Fruit fly (Drosophila melanogaster): Measurements from ENCODE around the gene CG33493.

Gene CG33493

dm6 chr3L:10739666-10740417 lies 46.9 kb upstream of the CG33493 start (continued):
- TF ChIP-seq CG11695 (GFP tag; IDR thresholded peaks at IDR 0.05) (peak; percentile 97), jumu (GFP tag; optimal IDR thresholded peaks at IDR 0.05) (peak; percentile 93), Spps (tag; optimal IDR thresholded peaks at IDR 0.05) (peak; percentile 60), trem (tag; optimal IDR thresholded peaks at IDR 0.05) (peak; percentile 55), Oaz (GFP tag; IDR thresholded peaks at IDR 0.05) (peak; percentile 73), CG12659 (GFP tag; optimal IDR thresholded peaks at IDR 0.05) (peak; percentile 94), CG1603 (tag; optimal IDR thresholded peaks at IDR 0.05) (peak; percentile 46), aop (GFP tag; IDR thresholded peaks at IDR 0.05) (peak; percentile 92), ac (GFP tag; optimal IDR thresholded peaks at IDR 0.05) (peak; percentile 47), CG14014 (GFP tag; IDR thresholded peaks at IDR 0.05) (peak; percentile 91), CG13894 (tag; optimal IDR thresholded peaks at IDR 0.05) (peak; percentile 78), CG10366 (GFP tag; IDR thresholded peaks at IDR 0.05) (peak; percentile 84), CrebB (tag; optimal IDR thresholded peaks at IDR 0.05) (peak; percentile 57), NC2β (GFP tag; optimal IDR thresholded peaks at IDR 0.05) (peak; percentile 83), NfI (GFP tag; optimal IDR thresholded peaks at IDR 0.05) (peak; percentile 80), CG14667 (GFP tag; IDR thresholded peaks at IDR 0.05) (peak; percentile 87), CG17328 (GFP tag; IDR thresholded peaks at IDR 0.05) (peak; percentile 79), CG16813 (GFP tag; IDR thresholded peaks at IDR 0.05; ENCODE audit: partially characterized antibody) (no peak), CG9215 (GFP tag; IDR thresholded peaks at IDR 0.05) (peak; percentile 88), Mad (GFP tag; optimal IDR thresholded peaks at IDR 0.05) (peak; percentile 84), pita (GFP tag; optimal IDR thresholded peaks at IDR 0.05) (no peak), CG13624 (GFP tag; optimal IDR thresholded peaks at IDR 0.05) (peak; percentile 95), tll (GFP tag; optimal IDR thresholded peaks at IDR 0.05) (no peak), CG15696 (tag; optimal IDR thresholded peaks at IDR 0.05) (peak; percentile 47), lab (GFP tag; optimal IDR thresholded peaks at IDR 0.05) (peak; percentile 98), CG16815 (GFP tag; optimal IDR thresholded peaks at IDR 0.05) (peak; percentile 75), H2.0 (GFP tag; IDR thresholded peaks at IDR 0.05) (peak; percentile 70), Aef1 (GFP tag; IDR thresholded peaks at IDR 0.05) (peak; percentile 92), cg (GFP tag; optimal IDR thresholded peaks at IDR 0.05) (peak; percentile 89), hkb (optimal IDR thresholded peaks at IDR 0.05) (no peak), hkb (GFP tag; IDR thresholded peaks at IDR 0.05) (peak; percentile 94), CG10654 (GFP tag; optimal IDR thresholded peaks at IDR 0.05) (peak; percentile 96), slp2 (GFP tag; optimal IDR thresholded peaks at IDR 0.05) (peak; percentile 98), corto (GFP tag; optimal IDR thresholded peaks at IDR 0.05) (peak; percentile 87), Poxn (GFP tag; IDR thresholded peaks at IDR 0.05) (peak; percentile 66; the same call in 1 of the 2 replicates), CG30403 (GFP tag; optimal IDR thresholded peaks at IDR 0.05) (peak; percentile 96), lilli (GFP tag; optimal IDR thresholded peaks at IDR 0.05) (peak; percentile 93), CG7987 (GFP tag; optimal IDR thresholded peaks at IDR 0.05) (peak; percentile 82), CG13296 (GFP tag; optimal IDR thresholded peaks at IDR 0.05) (peak; percentile 92), CG14441 (GFP tag; IDR thresholded peaks at IDR 0.05) (peak; percentile 98), az2 (GFP tag; optimal IDR thresholded peaks at IDR 0.05) (peak; percentile 91), Asciz (GFP tag; optimal IDR thresholded peaks at IDR 0.05) (peak; percentile 91), bcd (GFP tag; optimal IDR thresholded peaks at IDR 0.05) (peak; percentile 97), D19A (tag; optimal IDR thresholded peaks at IDR 0.05) (peak; percentile 94), bab2 (GFP tag; optimal IDR thresholded peaks at IDR 0.05) (peak; percentile 97), Atf6 (GFP tag; IDR thresholded peaks at IDR 0.05) (peak; percentile 93; the same call in 1 of the 2 replicates), Tbp (GFP tag; optimal IDR thresholded peaks at IDR 0.05) (no peak), bigmax (GFP tag; optimal IDR thresholded peaks at IDR 0.05) (no peak), CG16779 (GFP tag; IDR thresholded peaks at IDR 0.05) (0 out of 2 replicates have a peak, but pooled peaks have one; percentile 43), pnt (GFP tag; optimal IDR thresholded peaks at IDR 0.05) (peak; percentile 88)

Measured in whole organism, embryonic.